Worm (Caenorhabditis elegans): ENCODE measurements around the gene Y57A10C.11.

Y57A10C.11 gene

ce11 chrII:12441164-12441563, 26.5 kb upstream of the Y57A10C.11 start, which contains the start of gene Y57A10C.10:
Y57A10C.10 (minus strand) TSS chrII:12441264.
- TF ChIP-seq set-16 (GFP tag; IDR thresholded peaks at IDR 0.05): peak; percentile 12; the same call in 1 of the 2 replicates

DNA sequence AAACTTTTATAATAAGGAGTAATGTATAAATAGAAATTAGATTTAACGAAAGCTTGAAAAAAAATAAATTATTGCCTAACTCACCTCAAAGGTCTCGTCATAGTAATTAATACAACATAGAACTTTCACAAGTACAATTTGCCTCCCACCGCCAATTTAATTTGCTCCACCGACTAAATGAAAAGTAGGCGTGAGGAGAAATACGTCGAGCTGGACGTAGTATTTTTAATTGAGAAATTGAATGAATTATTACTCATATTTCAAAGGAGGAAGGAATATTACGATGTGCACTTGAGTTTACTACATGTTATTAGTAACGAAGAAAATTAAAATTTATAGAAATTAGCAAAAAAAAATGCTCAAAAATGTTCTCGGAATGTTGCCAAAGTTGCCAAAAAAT, 23.7 kb upstream of the Y57A10C.11 start, which contains the start of gene Y57A10C.9:
TSS of gene Y57A10C.9 (minus strand) at position 101 of the 400 bp plus-strand sequence.
- TF ChIP-seq ceh-32 (tag; optimal IDR thresholded peaks at IDR 0.05; ENCODE audit: poor library complexity): no peak
- TF ChIP-seq vab-7 (GFP tag; IDR thresholded peaks at IDR 0.05): no peak
- no peak for TF ChIP-seq ZK337.2 (GFP tag; IDR thresholded peaks at IDR 0.05)
- TF ChIP-seq nhr-77 (tag; optimal IDR thresholded peaks at IDR 0.05): no peak
- no peak for TF ChIP-seq daf-12 (tag; optimal IDR thresholded peaks at IDR 0.05)
- no peak for TF ChIP-seq daf-8 (GFP tag; IDR thresholded peaks at IDR 0.05)
- TF ChIP-seq nhr-48 (tag; optimal IDR thresholded peaks at IDR 0.05): no peak
- no peak for TF ChIP-seq ceh-20 (GFP tag; IDR thresholded peaks at IDR 0.05)
- TF ChIP-seq dve-1 (tag; optimal IDR thresholded peaks at IDR 0.05; ENCODE audit: insufficient read depth): no peak
- TF ChIP-seq fos-1 (tag; optimal IDR thresholded peaks at IDR 0.05): no peak
- TF ChIP-seq pqm-1 (tag; optimal IDR thresholded peaks at IDR 0.05): no peak
- TF ChIP-seq mdl-1 (tag; optimal IDR thresholded peaks at IDR 0.05): no peak
- no peak for TF ChIP-seq mdt-29 (GFP tag; IDR thresholded peaks at IDR 0.05)
- TF ChIP-seq lsy-2 (tag; optimal IDR thresholded peaks at IDR 0.05): no peak
- no peak for TF ChIP-seq mep-1 (tag; optimal IDR thresholded peaks at IDR 0.05)
- TF ChIP-seq zfp-3 (GFP tag; conservative IDR thresholded peaks at IDR 0.05): no peak

- TF ChIP-seq daf-19 (GFP tag; conservative IDR thresholded peaks at IDR 0.05) (no peak), lim-7 (GFP tag; IDR thresholded peaks at IDR 0.05) (0 out of 2 replicates have a peak, but pooled peaks have one; percentile 32)
Observed at ce11 chrII:12436717-12437116, 22.0 kb upstream of the Y57A10C.11 start.

- TF ChIP-seq fos-1 (tag; optimal IDR thresholded peaks at IDR 0.05) (no peak), lin-39 (tag; optimal IDR thresholded peaks at IDR 0.05) (no peak), zfp-2 (tag; optimal IDR thresholded peaks at IDR 0.05) (no peak), sdz-12 (GFP tag; optimal IDR thresholded peaks at IDR 0.05) (no peak), daf-12 (tag; optimal IDR thresholded peaks at IDR 0.05) (no peak), duxl-1 (tag; optimal IDR thresholded peaks at IDR 0.05; ENCODE audit: poor library complexity) (no peak), hmg-1.1 (GFP tag; IDR thresholded peaks at IDR 0.05) (no peak), pha-4 (GFP tag; IDR thresholded peaks at IDR 0.05) (peak; percentile 18; the same call in 1 of the 2 replicates), pha-4 (tag; optimal IDR thresholded peaks at IDR 0.05) (no peak), aly-2 (tag; optimal IDR thresholded peaks at IDR 0.05) (no peak), F10B5.3 (tag; optimal IDR thresholded peaks at IDR 0.05) (no peak), vab-7 (GFP tag; IDR thresholded peaks at IDR 0.05) (peak; percentile 42; the same call in 1 of the 2 replicates), rbr-2 (tag; optimal IDR thresholded peaks at IDR 0.05) (no peak), zip-11 (GFP tag; IDR thresholded peaks at IDR 0.05) (no peak), egl-43 (GFP tag; IDR thresholded peaks at IDR 0.05) (peak; percentile 57; the same call in 1 of the 2 replicates), php-3 (GFP tag; IDR thresholded peaks at IDR 0.05) (no peak), nhr-237 (tag; optimal IDR thresholded peaks at IDR 0.05) (no peak), aha-1 (tag) (no peak), lsy-2 (tag; optimal IDR thresholded peaks at IDR 0.05) (no peak), lim-7 (GFP tag; IDR thresholded peaks at IDR 0.05) (peak; percentile 63; the same call in 1 of the 2 replicates), F44E2.7 (GFP tag; IDR thresholded peaks at IDR 0.05) (no peak), nhr-25 (tag; optimal IDR thresholded peaks at IDR 0.05; ENCODE audit: borderline replicate concordance, insufficient read depth) (no peak), skn-1 (tag; optimal IDR thresholded peaks at IDR 0.05) (no peak), nhr-102 (tag; optimal IDR thresholded peaks at IDR 0.05) (no peak), spr-1 (tag; optimal IDR thresholded peaks at IDR 0.05) (no peak), spr-3 (GFP tag; optimal IDR thresholded peaks at IDR 0.05) (no peak), F49E8.2 (tag; optimal IDR thresholded peaks at IDR 0.05; ENCODE audit: borderline replicate concordance) (no peak), lin-29 (GFP tag; IDR thresholded peaks at IDR 0.05) (no peak), mep-1 (tag; optimal IDR thresholded peaks at IDR 0.05) (no peak), ceh-32 (tag; optimal IDR thresholded peaks at IDR 0.05; ENCODE audit: poor library complexity) (no peak), ceh-62 (tag; optimal IDR thresholded peaks at IDR 0.05) (no peak), ZK546.5 (tag; optimal IDR thresholded peaks at IDR 0.05) (no peak)
Observed at ce11 chrII:12435202-12435872, 20.6 kb upstream of the Y57A10C.11 start.
